Fruit fly (Drosophila melanogaster): ENCODE data around the gene rn.

rn gene

DNA sequence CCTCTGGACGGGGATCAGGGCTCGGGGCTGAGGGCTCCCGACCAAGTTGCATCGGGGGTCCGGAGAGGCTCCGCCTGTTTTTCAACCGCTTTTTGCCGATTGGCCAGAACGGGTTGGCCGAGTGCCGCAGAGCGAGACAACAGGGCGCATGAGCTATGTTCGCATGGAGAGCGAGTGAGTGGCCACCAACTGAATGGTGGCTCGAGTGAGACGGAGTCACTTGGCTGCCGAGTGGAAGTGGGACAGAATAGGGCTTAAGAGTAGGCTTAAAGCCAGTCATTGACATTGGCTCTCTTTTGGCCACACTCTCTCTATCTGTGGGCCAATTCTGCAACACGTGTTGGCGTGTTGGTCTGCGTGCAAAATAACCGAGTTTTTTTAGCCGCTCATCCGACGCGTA, 3.6 kb upstream of the rn start:
- TF ChIP-seq Vsx2 (GFP tag; optimal IDR thresholded peaks at IDR 0.05; ENCODE audit: partially characterized antibody): peak; percentile 19
- no peak for TF ChIP-seq Hnf4 (GFP tag; optimal IDR thresholded peaks at IDR 0.05)
- peak; percentile 55 for TF ChIP-seq Dif (GFP tag; optimal IDR thresholded peaks at IDR 0.05; ENCODE audit: partially characterized antibody)

DNA sequence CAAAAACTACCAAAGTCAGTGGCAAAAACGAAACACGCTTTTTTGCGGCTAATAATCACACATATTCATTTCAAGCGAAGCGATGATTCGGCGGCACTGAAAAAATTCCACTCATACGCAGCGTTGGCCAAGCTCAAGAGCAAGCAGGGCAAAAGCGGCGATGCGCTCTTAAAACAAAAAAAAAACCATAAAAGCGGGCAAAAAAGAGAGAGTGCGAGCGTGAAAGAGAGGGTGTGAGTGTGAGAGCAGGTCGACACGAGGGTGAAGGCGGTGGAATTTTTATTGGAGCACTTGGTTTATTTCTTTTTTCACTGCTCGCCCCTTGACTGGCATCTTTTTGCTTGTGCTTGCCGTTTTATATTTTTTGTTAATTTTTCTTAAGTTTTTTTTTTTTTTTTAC, 1.1 kb upstream of the rn start:
- TF ChIP-seq dl (GFP tag; optimal IDR thresholded peaks at IDR 0.05; ENCODE audit: insufficient read depth in 1 of 2, partially characterized antibody in 2 of 2) (peak in 1 of 2 experiments; percentile 22), ey (GFP tag; optimal IDR thresholded peaks at IDR 0.05) (no peak), Dfd (GFP tag; optimal IDR thresholded peaks at IDR 0.05) (no peak), Hr78 (GFP tag; optimal IDR thresholded peaks at IDR 0.05) (no peak), OdsH (GFP tag; optimal IDR thresholded peaks at IDR 0.05) (no peak), Sp1 (GFP tag; optimal IDR thresholded peaks at IDR 0.05) (no peak), br (GFP tag; optimal IDR thresholded peaks at IDR 0.05) (no peak), woc (GFP tag; optimal IDR thresholded peaks at IDR 0.05) (no peak), jim (GFP tag; optimal IDR thresholded peaks at IDR 0.05) (peak; percentile 73)

DNA sequence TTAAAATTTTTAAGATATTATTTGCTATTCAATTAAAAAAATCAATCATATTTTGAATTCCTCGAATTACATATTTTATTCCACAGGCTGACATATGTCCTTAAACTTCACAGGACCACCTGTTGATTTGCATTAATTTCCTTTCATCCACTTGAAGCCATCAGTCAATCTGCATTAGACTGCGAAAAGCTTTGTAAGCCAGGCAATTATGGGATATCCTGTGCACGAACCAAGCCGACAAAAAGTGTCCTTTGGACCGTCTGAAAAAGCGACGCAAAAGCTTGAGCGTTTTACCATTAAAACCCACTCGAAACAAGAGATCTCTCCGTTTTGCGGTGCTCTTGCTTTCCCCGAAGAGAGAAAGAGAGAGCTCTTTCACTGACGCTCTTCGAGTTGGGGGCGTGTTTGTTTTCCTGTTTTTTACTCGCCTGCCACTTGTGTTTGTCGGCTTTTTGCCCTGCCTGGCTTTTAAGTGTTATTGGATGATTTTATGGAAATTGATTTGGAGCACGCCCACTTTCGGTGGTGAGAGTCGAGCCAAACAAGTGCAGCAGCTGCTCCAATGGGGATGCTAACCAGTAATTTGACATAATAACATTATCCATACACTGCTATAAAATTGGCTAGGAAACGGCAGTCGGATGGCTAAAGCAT, 2.8 kb downstream of the rn start:
- TF ChIP-seq ey (GFP tag; optimal IDR thresholded peaks at IDR 0.05) (no peak), Hr78 (GFP tag; optimal IDR thresholded peaks at IDR 0.05) (no peak), Vsx2 (GFP tag; optimal IDR thresholded peaks at IDR 0.05; ENCODE audit: partially characterized antibody) (peak; percentile 61), N (GFP tag; optimal IDR thresholded peaks at IDR 0.05) (no peak), HLH106 (tag; optimal IDR thresholded peaks at IDR 0.05) (no peak), Jra (GFP tag; optimal IDR thresholded peaks at IDR 0.05) (no peak), fru (GFP tag; optimal IDR thresholded peaks at IDR 0.05) (no peak), Hnf4 (GFP tag; optimal IDR thresholded peaks at IDR 0.05) (no peak), br (GFP tag; optimal IDR thresholded peaks at IDR 0.05) (no peak), CrebA (GFP tag; optimal IDR thresholded peaks at IDR 0.05; ENCODE audit: borderline replicate concordance) (no peak), pan (optimal IDR thresholded peaks at IDR 0.05) (no peak), dl (GFP tag; optimal IDR thresholded peaks at IDR 0.05; ENCODE audit: insufficient read depth in 1 of 2, partially characterized antibody in 2 of 2) (peak; percentile 26 to 43), h (GFP tag; optimal IDR thresholded peaks at IDR 0.05) (no peak)

DNA sequence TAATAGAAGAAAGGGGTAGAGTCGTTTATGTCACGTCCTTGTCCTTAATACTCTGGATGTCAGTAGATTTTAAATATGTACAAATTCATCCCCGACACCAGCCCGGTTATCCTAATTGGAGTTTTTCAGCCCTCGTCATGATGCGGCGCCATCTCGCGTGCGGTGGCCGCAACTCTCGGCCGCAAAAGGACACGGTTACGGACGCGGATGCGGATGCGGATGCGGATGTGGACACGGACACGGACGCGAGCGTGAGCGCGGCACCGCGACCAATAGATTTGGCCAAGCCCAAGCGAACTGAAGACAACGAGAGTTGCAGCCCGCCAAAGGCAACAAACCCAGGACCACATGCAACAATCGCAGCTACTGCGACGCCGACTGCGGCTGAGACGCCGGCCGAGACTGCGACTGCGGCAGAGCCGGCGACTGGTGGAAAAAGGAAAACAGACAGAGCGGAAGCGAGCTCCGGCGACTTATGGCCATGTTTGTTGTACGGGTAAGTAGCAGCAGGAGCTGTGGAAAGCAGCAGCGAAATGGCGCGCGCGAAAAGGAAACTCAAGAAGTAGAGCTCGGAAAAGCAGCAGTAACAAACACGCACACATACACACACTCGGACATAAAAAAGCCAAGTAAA, 4.9 kb downstream of the rn start, which contains the start of gene CG42544:
Gene CG42544, plus strand, starts transcription at position 138 of the 634 bp plus-strand sequence.
- TF ChIP-seq GATAd (GFP tag; optimal IDR thresholded peaks at IDR 0.05): no peak
- no peak for TF ChIP-seq Rel (GFP tag; optimal IDR thresholded peaks at IDR 0.05)
- no peak for TF ChIP-seq Rel (tag; optimal IDR thresholded peaks at IDR 0.05)
- TF ChIP-seq Hr78 (GFP tag; optimal IDR thresholded peaks at IDR 0.05): no peak
- no peak for TF ChIP-seq woc (GFP tag; optimal IDR thresholded peaks at IDR 0.05)
- TF ChIP-seq dl (GFP tag; optimal IDR thresholded peaks at IDR 0.05; ENCODE audit: insufficient read depth in 1 of 2, partially characterized antibody in 2 of 2): no peak
- TF ChIP-seq Hnf4 (GFP tag; optimal IDR thresholded peaks at IDR 0.05): no peak
- no peak for TF ChIP-seq Dif (GFP tag; optimal IDR thresholded peaks at IDR 0.05; ENCODE audit: partially characterized antibody)
- TF ChIP-seq HLH106 (tag; optimal IDR thresholded peaks at IDR 0.05): no peak
- TF ChIP-seq Jra (GFP tag; optimal IDR thresholded peaks at IDR 0.05): no peak
- no peak for TF ChIP-seq ey (GFP tag; optimal IDR thresholded peaks at IDR 0.05)
- no peak for TF ChIP-seq brk (GFP tag; optimal IDR thresholded peaks at IDR 0.05)
- no peak for TF ChIP-seq dmrt93B (GFP tag; optimal IDR thresholded peaks at IDR 0.05)
- TF ChIP-seq fru (GFP tag; optimal IDR thresholded peaks at IDR 0.05): no peak

DNA sequence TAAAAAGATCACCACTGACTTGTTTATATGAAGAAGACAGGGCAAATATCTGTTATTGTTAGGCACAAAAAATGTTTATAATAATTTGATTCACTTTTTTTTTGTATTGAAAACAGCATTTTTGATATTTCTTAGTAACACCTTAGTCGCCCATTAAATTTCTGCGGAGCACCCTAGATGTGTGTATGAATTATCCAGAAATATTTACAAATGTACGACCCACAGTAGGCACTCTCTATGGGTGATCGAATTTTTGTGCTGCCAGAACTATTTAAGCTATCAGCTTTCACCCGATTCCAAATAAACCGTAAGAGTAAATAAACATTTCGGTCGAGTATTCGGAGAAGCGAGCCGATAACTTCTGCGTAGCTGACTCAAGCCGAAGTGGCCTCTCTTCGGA, 23.8 kb downstream of the rn start, which contains the start of gene RacGAP84C:
Gene RacGAP84C, plus strand, starts transcription at position 301 of the 400 bp plus-strand sequence.
- TF ChIP-seq GATAd (GFP tag; optimal IDR thresholded peaks at IDR 0.05) (no peak), dl (GFP tag; optimal IDR thresholded peaks at IDR 0.05; ENCODE audit: insufficient read depth in 1 of 2, partially characterized antibody in 2 of 2) (no peak), fru (GFP tag; optimal IDR thresholded peaks at IDR 0.05) (no peak), jim (GFP tag; optimal IDR thresholded peaks at IDR 0.05) (no peak), sv (GFP tag; optimal IDR thresholded peaks at IDR 0.05) (no peak), Rel (GFP tag; optimal IDR thresholded peaks at IDR 0.05) (no peak), Rel (tag; optimal IDR thresholded peaks at IDR 0.05) (no peak), brk (GFP tag; optimal IDR thresholded peaks at IDR 0.05) (no peak), CG9705 (GFP tag; optimal IDR thresholded peaks at IDR 0.05) (no peak), rgr (GFP tag; optimal IDR thresholded peaks at IDR 0.05) (no peak), sage (GFP tag; optimal IDR thresholded peaks at IDR 0.05) (no peak), CG32264 (GFP tag; optimal IDR thresholded peaks at IDR 0.05) (no peak), Dif (GFP tag; optimal IDR thresholded peaks at IDR 0.05; ENCODE audit: partially characterized antibody) (no peak), OdsH (GFP tag; optimal IDR thresholded peaks at IDR 0.05) (no peak), Hnf4 (GFP tag; optimal IDR thresholded peaks at IDR 0.05) (no peak), Hr78 (GFP tag; optimal IDR thresholded peaks at IDR 0.05) (no peak)
